Fruit fly (Drosophila melanogaster): ENCODE results near the gene Eaf6.

The Eaf6 gene

DNA sequence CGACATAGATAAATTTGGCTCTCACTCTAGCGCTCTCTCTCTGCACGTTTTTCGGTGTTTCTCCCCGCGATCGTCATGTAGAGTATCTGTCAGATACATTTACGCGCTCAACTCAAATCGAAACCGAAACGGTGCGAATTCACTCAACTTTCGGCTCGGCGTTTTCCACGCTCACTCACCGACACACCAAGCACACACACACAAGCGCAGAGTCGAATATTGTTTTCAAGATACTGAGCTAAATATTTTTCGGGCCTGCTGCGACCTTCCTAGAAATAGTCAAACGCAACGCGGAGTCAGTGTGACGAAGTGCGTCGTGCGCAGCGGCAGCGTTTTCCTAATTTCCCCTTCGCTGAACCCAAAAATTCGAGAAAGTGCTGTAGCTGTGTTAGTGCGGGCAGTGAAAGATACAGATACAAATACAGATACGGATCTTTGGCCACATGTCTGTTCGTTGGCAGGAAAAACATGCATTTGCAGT, 46.3 kb upstream of the Eaf6 start, which contains the start of gene lin-28 (continued):
- peak; percentile 39 for TF ChIP-seq cwo (GFP tag; optimal IDR thresholded peaks at IDR 0.05)
- TF ChIP-seq gsb-n (tag; optimal IDR thresholded peaks at IDR 0.05): peak; percentile 76
- no peak for TF ChIP-seq gro (GFP tag; optimal IDR thresholded peaks at IDR 0.05)
- no peak for TF ChIP-seq crol (GFP tag; IDR thresholded peaks at IDR 0.05)
- no peak for TF ChIP-seq HLH54F (GFP tag; optimal IDR thresholded peaks at IDR 0.05)
- no peak for TF ChIP-seq CG14965 (GFP tag; optimal IDR thresholded peaks at IDR 0.05; ENCODE audit: borderline replicate concordance)
- TF ChIP-seq sna (GFP tag; IDR thresholded peaks at IDR 0.05; ENCODE audit: partially characterized antibody): peak; percentile 39; the same call in 1 of the 2 replicates
- TF ChIP-seq CG17359 (tag; optimal IDR thresholded peaks at IDR 0.05): no peak
- no peak for TF ChIP-seq CG2889 (GFP tag; IDR thresholded peaks at IDR 0.05)
- TF ChIP-seq sens (GFP tag): peak; percentile 60
- TF ChIP-seq CG8478 (optimal IDR thresholded peaks at IDR 0.05): no peak
- no peak for TF ChIP-seq CG14710 (tag; optimal IDR thresholded peaks at IDR 0.05)
- TF ChIP-seq Hr3 (GFP tag; optimal IDR thresholded peaks at IDR 0.05): no peak
- no peak for TF ChIP-seq Sry-δ (GFP tag; optimal IDR thresholded peaks at IDR 0.05)
- peak; percentile 63; the same call in 1 of the 3 replicates for TF ChIP-seq zen2 (GFP tag; IDR thresholded peaks at IDR 0.05; ENCODE audit: partially characterized antibody)
- peak; percentile 72 for TF ChIP-seq gcm (GFP tag; optimal IDR thresholded peaks at IDR 0.05)
- peak; percentile 18 for TF ChIP-seq MESR4 (GFP tag; optimal IDR thresholded peaks at IDR 0.05)
- TF ChIP-seq TFAM (GFP tag; optimal IDR thresholded peaks at IDR 0.05): no peak
- no peak for TF ChIP-seq CG6813 (GFP tag; optimal IDR thresholded peaks at IDR 0.05)
- TF ChIP-seq Oli (tag; optimal IDR thresholded peaks at IDR 0.05): no peak
- no peak for TF ChIP-seq odd (GFP tag; optimal IDR thresholded peaks at IDR 0.05)
- no peak for TF ChIP-seq al (GFP tag; IDR thresholded peaks at IDR 0.05)
- TF ChIP-seq CG12104 (GFP tag; optimal IDR thresholded peaks at IDR 0.05): no peak
- TF ChIP-seq sd (tag; optimal IDR thresholded peaks at IDR 0.05): peak; percentile 74
- TF ChIP-seq CG10209 (GFP tag; optimal IDR thresholded peaks at IDR 0.05): no peak
- TF ChIP-seq CG17328 (GFP tag; IDR thresholded peaks at IDR 0.05): no peak
- peak; percentile 68 for TF ChIP-seq her (GFP tag; optimal IDR thresholded peaks at IDR 0.05)
- 0 out of 3 replicates have a peak, but pooled peaks have one; percentile 15 for TF ChIP-seq ken (GFP tag; IDR thresholded peaks at IDR 0.05)
- peak in 1 of 2 experiments; percentile 23 for TF ChIP-seq Hr51 (GFP tag; optimal IDR thresholded peaks at IDR 0.05)
- TF ChIP-seq Xbp1 (GFP tag; optimal IDR thresholded peaks at IDR 0.05): peak; percentile 6
- no peak for TF ChIP-seq Antp (GFP tag; optimal IDR thresholded peaks at IDR 0.05)
- TF ChIP-seq CG3838 (GFP tag; optimal IDR thresholded peaks at IDR 0.05): no peak
- no peak for TF ChIP-seq ham (GFP tag; IDR thresholded peaks at IDR 0.05)
- TF ChIP-seq Six4 (GFP tag; optimal IDR thresholded peaks at IDR 0.05): no peak
- TF ChIP-seq peb (GFP tag; IDR thresholded peaks at IDR 0.05): no peak
- no peak for TF ChIP-seq dimm (GFP tag; IDR thresholded peaks at IDR 0.05)
- TF ChIP-seq insv (GFP tag; optimal IDR thresholded peaks at IDR 0.05): peak in 1 of 2 experiments; percentile 69
- TF ChIP-seq CG17612 (GFP tag; IDR thresholded peaks at IDR 0.05): no peak
- no peak for TF ChIP-seq phol (tag; optimal IDR thresholded peaks at IDR 0.05)
- no peak for TF ChIP-seq ara (GFP tag; IDR thresholded peaks at IDR 0.05)
- TF ChIP-seq CG33557 (GFP tag; optimal IDR thresholded peaks at IDR 0.05): peak; percentile 55
- TF ChIP-seq NfI (GFP tag; optimal IDR thresholded peaks at IDR 0.05): no peak
- no peak for TF ChIP-seq Dbx (GFP tag; IDR thresholded peaks at IDR 0.05)
- no peak for TF ChIP-seq Fer3 (tag; optimal IDR thresholded peaks at IDR 0.05)
- peak; percentile 80 for TF ChIP-seq pros (GFP tag; optimal IDR thresholded peaks at IDR 0.05)
- peak; percentile 48 for TF ChIP-seq CG2712 (tag; optimal IDR thresholded peaks at IDR 0.05)
- no peak for TF ChIP-seq CG1647 (GFP tag; optimal IDR thresholded peaks at IDR 0.05)
- TF ChIP-seq ranshi (GFP tag; IDR thresholded peaks at IDR 0.05): no peak; the same call in 1 of the 2 replicates
- peak; percentile 55 for TF ChIP-seq CG13624 (GFP tag; optimal IDR thresholded peaks at IDR 0.05)
- TF ChIP-seq scrt (GFP tag; optimal IDR thresholded peaks at IDR 0.05): no peak
- no peak for TF ChIP-seq Hmx (GFP tag; optimal IDR thresholded peaks at IDR 0.05)
